Worm (Caenorhabditis elegans) whole organism, young adult: ENCODE data around the gene R01H10.4.
"Not testable (repeated sequence)": the region's sequence is repeated elsewhere in the genome, so short reads cannot be mapped to it uniquely, and the experiment has no call there.

ENCODE experiments used
- C06A6.2 ChIP-seq: fragments of 200-800 bp; sonication (Bioruptor generic); conservative IDR thresholded peaks from 2 replicates; pipeline ENCODE4 v1.3.6; 2022; ENCODE audit warnings: missing genetic modification characterization, missing compliant biosample characterization
- dox-1 ChIP-seq: fragments of 200-800 bp; sonication (Bioruptor generic); IDR thresholded peaks from 2 replicates; pipeline ENCODE4 v1.3.6; 2022; ENCODE audit warnings: missing genetic modification reagents, missing genetic modification characterization, missing compliant biosample characterization
- madf-8 ChIP-seq: fragments of 200-800 bp; sonication (Bioruptor generic); conservative IDR thresholded peaks from 2 replicates; pipeline ENCODE4 v1.3.6; 2022; ENCODE audit warnings: missing genetic modification reagents, missing genetic modification characterization, missing compliant biosample characterization
- rpc-1 ChIP-seq, 2 experiments: fragments of 150-350 bp in 1 of 2; sonication (generic microtip) in 1 of 2; optimal IDR thresholded peaks; 2 replicates each; lab custom pipeline; 2014 to 2018; ENCODE audit warnings: missing biosample characterization in 1 of 2, missing genetic modification characterization in 1 of 2, missing genetic modification reagents in 1 of 2, missing genotype in 1 of 2

DNA sequence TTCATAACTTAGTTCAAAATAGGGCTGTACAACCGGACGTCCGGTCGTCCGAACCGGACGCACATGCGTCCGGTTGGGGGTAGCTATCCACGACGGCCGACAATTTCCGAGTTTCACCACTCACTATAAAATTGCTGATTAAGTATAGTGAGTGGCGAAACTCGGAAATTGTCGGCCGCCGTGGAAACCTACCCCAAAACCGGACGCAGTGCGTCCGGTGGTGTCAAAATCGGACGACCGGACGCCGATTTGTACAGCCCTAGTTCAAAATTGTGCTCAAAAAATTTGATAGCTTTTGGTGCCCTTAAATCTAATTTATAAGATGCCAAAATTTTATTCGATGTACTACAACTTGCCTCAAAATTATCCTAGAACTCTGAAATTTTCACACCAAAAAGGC, 12.0 kb upstream of the R01H10.4 start:
- not testable (repeated sequence) for TF ChIP-seq rpc-1 (optimal IDR thresholded peaks at IDR 0.05; lab: Kevin White, UChicago); rpc-1 (tag; optimal IDR thresholded peaks at IDR 0.05; lab: Kevin White, UChicago); C06A6.2 (GFP tag; lab: Robert Waterston, UW); dox-1; madf-8
